Fruit fly (Drosophila melanogaster) whole organism, adult: ENCODE data around the gene CG13066.

Source experiments
- CG11617 ChIP-seq: fragments of 200-800 bp; sonication (Bioruptor generic); optimal IDR thresholded peaks from 2 replicates; lab custom pipeline; 2017; ENCODE audit warnings: mild to moderate bottlenecking, missing biosample characterization, missing genetic modification reagents, missing genetic modification characterization
- CG12768 ChIP-seq: fragments of 200-800 bp; sonication (Bioruptor generic); optimal IDR thresholded peaks from 2 replicates; lab custom pipeline; 2017; ENCODE audit warnings: missing biosample characterization, missing genetic modification characterization, mild to moderate bottlenecking, moderate library complexity, missing genetic modification reagents
- CG14711 ChIP-seq: fragments of 200-800 bp; sonication (Bioruptor generic); optimal IDR thresholded peaks from 2 replicates; lab custom pipeline; 2018; ENCODE audit warnings: missing biosample characterization, mild to moderate bottlenecking, missing genetic modification characterization, moderate library complexity
- CG1620 ChIP-seq: fragments of 200-800 bp; sonication (Bioruptor generic); optimal IDR thresholded peaks from 2 replicates; lab custom pipeline; 2016; ENCODE audit warnings: missing biosample characterization, missing genetic modification characterization
- CG33017 ChIP-seq: fragments of 200-800 bp; sonication (Bioruptor generic); optimal IDR thresholded peaks from 2 replicates; lab custom pipeline; 2018; ENCODE audit warnings: missing biosample characterization, mild to moderate bottlenecking, missing genetic modification characterization, moderate library complexity
- CG5204 ChIP-seq: fragments of 200-800 bp; sonication (Bioruptor generic); optimal IDR thresholded peaks from 2 replicates; lab custom pipeline; 2016; ENCODE audit warnings: missing biosample characterization, missing genetic modification characterization
- CG7045 ChIP-seq: fragments of 200-800 bp; sonication (Bioruptor generic); optimal IDR thresholded peaks from 2 replicates; lab custom pipeline; 2017; ENCODE audit warnings: missing biosample characterization, mild to moderate bottlenecking, missing genetic modification characterization
- CG7101 ChIP-seq: fragments of 200-800 bp; sonication (Bioruptor generic); optimal IDR thresholded peaks from 2 replicates; lab custom pipeline; 2018; ENCODE audit warnings: missing biosample characterization, mild to moderate bottlenecking, missing genetic modification characterization, moderate library complexity
- Clk ChIP-seq: fragments of 200-800 bp; sonication (Bioruptor generic); optimal IDR thresholded peaks from 2 replicates; lab custom pipeline; 2017; ENCODE audit warnings: missing biosample characterization, missing genetic modification characterization
- Crg-1 ChIP-seq: fragments of 200-800 bp; sonication (Bioruptor generic); optimal IDR thresholded peaks from 2 replicates; lab custom pipeline; 2016; ENCODE audit warnings: missing biosample characterization, missing genetic modification characterization
- Hr96 ChIP-seq: fragments of 200-800 bp; sonication (Bioruptor generic); optimal IDR thresholded peaks from 2 replicates; lab custom pipeline; 2016; ENCODE audit warnings: missing biosample characterization, missing genetic modification characterization
- Mnt ChIP-seq: fragments of 200-800 bp; sonication (Bioruptor generic); optimal IDR thresholded peaks from 2 replicates; lab custom pipeline; 2016; ENCODE audit warnings: missing biosample characterization, mild to moderate bottlenecking, missing genetic modification characterization
- bab1 ChIP-seq: fragments of 200-800 bp; sonication (Bioruptor generic); optimal IDR thresholded peaks from 3 replicates; lab custom pipeline; 2019; ENCODE audit warnings: missing biosample characterization, mild to moderate bottlenecking, missing genetic modification characterization, moderate library complexity
- cic ChIP-seq: fragments of 200-800 bp; sonication (Bioruptor generic); optimal IDR thresholded peaks from 2 replicates; lab custom pipeline; 2017; ENCODE audit warnings: missing biosample characterization, mild to moderate bottlenecking, missing genetic modification characterization, moderate library complexity
- cnc ChIP-seq, 2 experiments: fragments of >200 bp; optimal IDR thresholded peaks; 2 replicates each; lab custom pipeline; 2017
- kay ChIP-seq: fragments of 200-800 bp; sonication (Bioruptor generic); peaks from one replicate; lab custom pipeline; 2016; ENCODE audit warnings: missing biosample characterization, missing genetic modification characterization, borderline replicate concordance
- ovo ChIP-seq: fragments of 200-800 bp; sonication (Bioruptor generic); optimal IDR thresholded peaks from 2 replicates; lab custom pipeline; 2016; ENCODE audit warnings: missing biosample characterization, missing genetic modification characterization
- pad ChIP-seq: fragments of 200-800 bp; sonication (Bioruptor generic); optimal IDR thresholded peaks from 3 replicates; lab custom pipeline; 2017; ENCODE audit warnings: missing biosample characterization, missing genetic modification characterization, mild to moderate bottlenecking, moderate library complexity, missing genetic modification reagents
- tj ChIP-seq: fragments of 200-800 bp; sonication (Bioruptor generic); optimal IDR thresholded peaks from 3 replicates; lab custom pipeline; 2017; ENCODE audit warnings: missing biosample characterization, mild to moderate bottlenecking, missing genetic modification characterization, moderate library complexity
- toe ChIP-seq: fragments of 200-800 bp; sonication (Bioruptor generic); optimal IDR thresholded peaks from 2 replicates; lab custom pipeline; 2016; ENCODE audit warnings: missing biosample characterization, missing genetic modification characterization

The CG13066 gene

dm6 chr3L:16261505-16261904 lies 11.2 kb upstream of the CG13066 start, which contains the start of gene CG34247:
TSS of gene CG34247 (minus strand) at chr3L:16261605.
- TF ChIP-seq CG33017 (tag; lab: Kevin White, UChicago) (no peak), toe (GFP tag; lab: Kevin White, UChicago) (no peak), CG1620 (GFP tag; lab: Kevin White, UChicago) (no peak), cic (GFP tag; lab: Kevin White, UChicago) (no peak), ovo (GFP tag; lab: Kevin White, UChicago) (no peak), bab1 (GFP tag; lab: Kevin White, UChicago) (no peak), Clk (GFP tag; lab: Kevin White, UChicago) (no peak), tj (GFP tag; lab: Kevin White, UChicago) (no peak), CG14711 (tag; lab: Kevin White, UChicago) (no peak), CG11617 (no peak), cnc (optimal IDR thresholded peaks at IDR 0.05; lab: Kevin White, UChicago) (no peak), CG5204 (no peak), CG7101 (no peak), Hr96 (no peak)

- TF ChIP-seq ovo (GFP tag; lab: Kevin White, UChicago) = no peak
- no peak for TF ChIP-seq kay
- TF ChIP-seq cnc (optimal IDR thresholded peaks at IDR 0.05; lab: Kevin White, UChicago) = no peak
- TF ChIP-seq CG7045 (GFP tag; lab: Kevin White, UChicago) = no peak
- no peak for TF ChIP-seq CG12768 (GFP tag; lab: Kevin White, UChicago)
- no peak for TF ChIP-seq CG14711 (tag; lab: Kevin White, UChicago)
- TF ChIP-seq Clk (GFP tag; lab: Kevin White, UChicago) = no peak
- no peak for TF ChIP-seq CG7101
- TF ChIP-seq CG33017 (tag; lab: Kevin White, UChicago) = no peak
- no peak for TF ChIP-seq CG5204
- no peak for TF ChIP-seq Crg-1 (GFP tag; lab: Kevin White, UChicago)
- TF ChIP-seq tj (GFP tag; lab: Kevin White, UChicago) = no peak
- TF ChIP-seq pad (GFP tag; lab: Kevin White, UChicago) = no peak
- no peak for TF ChIP-seq Hr96
- no peak for TF ChIP-seq CG11617
- no peak for TF ChIP-seq cic (GFP tag; lab: Kevin White, UChicago)
- TF ChIP-seq Mnt = no peak
Measured at dm6 chr3L:16262440-16262839, 10.3 kb upstream of the CG13066 start, which contains the start of gene CG13071. TSS of gene CG13071 (plus strand) at chr3L:16262740.

dm6 chr3L:16263043-16263442 lies 9.7 kb upstream of the CG13066 start, which contains the start of gene CG13070:
TSS of gene CG13070 (plus strand) at chr3L:16263343.
- TF ChIP-seq tj (GFP tag; lab: Kevin White, UChicago) = no peak
- no peak for TF ChIP-seq pad (GFP tag; lab: Kevin White, UChicago)
- TF ChIP-seq Clk (GFP tag; lab: Kevin White, UChicago) = no peak
- TF ChIP-seq Mnt = no peak
- TF ChIP-seq cic (GFP tag; lab: Kevin White, UChicago) = no peak
- TF ChIP-seq CG7045 (GFP tag; lab: Kevin White, UChicago) = no peak
- TF ChIP-seq CG33017 (tag; lab: Kevin White, UChicago) = no peak
- TF ChIP-seq ovo (GFP tag; lab: Kevin White, UChicago) = no peak
- TF ChIP-seq CG7101 = no peak

- TF ChIP-seq CG14711 (tag; lab: Kevin White, UChicago) (no peak), CG11617 (no peak), bab1 (GFP tag; lab: Kevin White, UChicago) (no peak), Clk (GFP tag; lab: Kevin White, UChicago) (no peak), Mnt (no peak), Crg-1 (GFP tag; lab: Kevin White, UChicago) (no peak), CG7045 (GFP tag; lab: Kevin White, UChicago) (no peak), ovo (GFP tag; lab: Kevin White, UChicago) (no peak)
Measured at dm6 chr3L:16265000-16265399, 7.7 kb upstream of the CG13066 start, which contains the start of the genes CG13051 and CG13069. TSS of gene CG13051 (minus strand) at chr3L:16265100. TSS of gene CG13069 (plus strand) at chr3L:16265385.

dm6 chr3L:16268106-16268733 lies 4.5 kb upstream of the CG13066 start, which contains the start of gene CG4950:
TSS of gene CG4950 (minus strand) at chr3L:16268156.
- TF ChIP-seq tj (GFP tag; lab: Kevin White, UChicago) (no peak), CG5204 (no peak), CG1620 (GFP tag; lab: Kevin White, UChicago) (no peak), Crg-1 (GFP tag; lab: Kevin White, UChicago) (no peak), toe (GFP tag; lab: Kevin White, UChicago) (no peak), Hr96 (no peak)

- TF ChIP-seq Clk (GFP tag; lab: Kevin White, UChicago) (no peak), CG12768 (GFP tag; lab: Kevin White, UChicago) (no peak), CG5204 (no peak), tj (GFP tag; lab: Kevin White, UChicago) (no peak), bab1 (GFP tag; lab: Kevin White, UChicago) (no peak), CG33017 (tag; lab: Kevin White, UChicago) (no peak), Mnt (no peak), cnc (optimal IDR thresholded peaks at IDR 0.05; lab: Kevin White, UChicago) (no peak), cic (GFP tag; lab: Kevin White, UChicago) (no peak), CG7045 (GFP tag; lab: Kevin White, UChicago) (no peak), Hr96 (no peak), pad (GFP tag; lab: Kevin White, UChicago) (no peak), ovo (GFP tag; lab: Kevin White, UChicago) (no peak), toe (GFP tag; lab: Kevin White, UChicago) (no peak), kay (no peak), Crg-1 (GFP tag; lab: Kevin White, UChicago) (no peak), CG11617 (no peak), CG14711 (tag; lab: Kevin White, UChicago) (no peak)
Measured at dm6 chr3L:16269092-16269491, 3.6 kb upstream of the CG13066 start, which contains the start of gene CG13068. TSS of gene CG13068 (plus strand) at chr3L:16269392.
